Worm (Caenorhabditis elegans): ENCODE data around the gene slt-1.

ce11 chrX:14715459-14715858 lies 41.3 kb downstream of the slt-1 start:
- no peak for TF ChIP-seq W03F9.2 (tag; optimal IDR thresholded peaks at IDR 0.05)
- TF ChIP-seq dao-5 (tag; optimal IDR thresholded peaks at IDR 0.05): no peak
- TF ChIP-seq him-1 (tag; optimal IDR thresholded peaks at IDR 0.05): no peak
